Worm (Caenorhabditis elegans) whole organism, L3 larva: Measurements from ENCODE around the gene F28F9.3.

Experiments
- R02D3.7 ChIP-seq: fragments of 150-350 bp; optimal IDR thresholded peaks from 2 replicates; lab custom pipeline; 2014; ENCODE audit warnings: missing biosample characterization, missing genetic modification characterization
- ZK546.5 ChIP-seq: sonication (generic microtip); optimal IDR thresholded peaks from 2 replicates; lab custom pipeline; 2017; ENCODE audit warnings: missing biosample characterization, missing genetic modification characterization
- ama-1 ChIP-seq: fragments of 150-350 bp; optimal IDR thresholded peaks from 2 replicates; lab custom pipeline; 2018
- ceh-16 ChIP-seq: sonication (generic microtip); optimal IDR thresholded peaks from 2 replicates; lab custom pipeline; 2017; ENCODE audit warnings: missing biosample characterization, missing genetic modification characterization
- ceh-82 ChIP-seq: fragments of 150-350 bp; optimal IDR thresholded peaks from 2 replicates; lab custom pipeline; 2014; ENCODE audit warnings: missing biosample characterization, missing genetic modification characterization
- ceh-9 ChIP-seq: sonication (generic microtip); optimal IDR thresholded peaks from 2 replicates; lab custom pipeline; 2018; ENCODE audit warnings: missing biosample characterization, missing genetic modification characterization
- daf-12 ChIP-seq: fragments of 150-350 bp; optimal IDR thresholded peaks from 2 replicates; lab custom pipeline; 2014; ENCODE audit warnings: missing biosample characterization, missing genetic modification reagents, missing genetic modification characterization
- egl-27 ChIP-seq: sonication (generic microtip); optimal IDR thresholded peaks from 4 replicates; lab custom pipeline; 2017; ENCODE audit warnings: missing biosample characterization, missing genetic modification reagents, missing genetic modification characterization
- egl-5 ChIP-seq: fragments of 150-350 bp; optimal IDR thresholded peaks from 2 replicates; lab custom pipeline; 2017; ENCODE audit warnings: missing biosample characterization, missing genetic modification reagents, missing genetic modification characterization, inconsistent platforms
- elt-1 ChIP-seq: fragments of 150-350 bp; optimal IDR thresholded peaks from 2 replicates; lab custom pipeline; 2014; ENCODE audit warnings: missing biosample characterization, missing genetic modification characterization
- elt-2 ChIP-seq: sonication (generic microtip); optimal IDR thresholded peaks from 2 replicates; lab custom pipeline; 2016; ENCODE audit warnings: missing genetic modification reagents, mild to moderate bottlenecking, missing genetic modification characterization, missing compliant biosample characterization
- elt-3 ChIP-seq, 3 experiments: fragments of 150-350 bp in 1 of 3; sonication (generic microtip) in 2 of 3; optimal IDR thresholded peaks; 2 replicates in 2 of 3; 4 replicates in 1 of 3; lab custom pipeline; 2014 to 2017; ENCODE audit warnings: missing biosample characterization in 3 of 3, missing genetic modification characterization in 3 of 3
- eor-1 ChIP-seq, 2 experiments: fragments of 150-350 bp; optimal IDR thresholded peaks; 2 replicates each; lab custom pipeline; 2014 to 2018; ENCODE audit warnings: missing biosample characterization in 2 of 2, missing genetic modification characterization in 2 of 2
- fkh-10 ChIP-seq: sonication (generic microtip); optimal IDR thresholded peaks from 2 replicates; lab custom pipeline; 2017; ENCODE audit warnings: missing biosample characterization, missing genetic modification reagents, missing genetic modification characterization
- fos-1 ChIP-seq: fragments of 150-350 bp; optimal IDR thresholded peaks from 2 replicates; lab custom pipeline; 2014; ENCODE audit warnings: missing biosample characterization, missing genetic modification characterization
- jun-1 ChIP-seq: fragments of 150-350 bp; optimal IDR thresholded peaks from 2 replicates; lab custom pipeline; 2014; ENCODE audit warnings: missing biosample characterization, missing genetic modification reagents, missing genetic modification characterization
- lin-39 ChIP-seq: fragments of 150-350 bp; optimal IDR thresholded peaks from 2 replicates; lab custom pipeline; 2018; ENCODE audit warnings: missing biosample characterization, missing genetic modification reagents, missing genetic modification characterization
- mdl-1 ChIP-seq: fragments of 150-350 bp; optimal IDR thresholded peaks from 2 replicates; lab custom pipeline; 2014; ENCODE audit warnings: missing biosample characterization, missing genetic modification characterization
- mml-1 ChIP-seq: fragments of 150-350 bp; sonication (generic microtip); optimal IDR thresholded peaks from 3 replicates; lab custom pipeline; 2014; ENCODE audit warnings: missing biosample characterization, missing genetic modification characterization
- nfya-1 ChIP-seq: sonication (generic microtip); optimal IDR thresholded peaks from 2 replicates; lab custom pipeline; 2017; ENCODE audit warnings: missing genetic modification characterization, mild to moderate bottlenecking, missing compliant biosample characterization, antibody characterized with exemption, moderate library complexity; ENCODE audit not compliant: insufficient read depth
- nhr-12 ChIP-seq: fragments of 150-350 bp; optimal IDR thresholded peaks from 2 replicates; lab custom pipeline; 2014; ENCODE audit warnings: missing biosample characterization, missing genetic modification characterization
- nhr-23 ChIP-seq: fragments of 150-350 bp; optimal IDR thresholded peaks from 2 replicates; lab custom pipeline; 2014; ENCODE audit warnings: missing biosample characterization, missing genetic modification reagents, missing genetic modification characterization
- nhr-25 ChIP-seq: sonication (generic microtip); optimal IDR thresholded peaks from 2 replicates; lab custom pipeline; 2017; ENCODE audit warnings: missing biosample characterization, missing genetic modification characterization
- nhr-43 ChIP-seq: sonication (generic microtip); optimal IDR thresholded peaks from 2 replicates; lab custom pipeline; 2016; ENCODE audit warnings: mild to moderate bottlenecking, missing genetic modification characterization, missing compliant biosample characterization; ENCODE audit not compliant: poor library complexity, severe bottlenecking
- nhr-67 ChIP-seq: fragments of 150-350 bp; optimal IDR thresholded peaks from 2 replicates; lab custom pipeline; 2014; ENCODE audit warnings: missing biosample characterization, missing genetic modification characterization
- nhr-76 ChIP-seq: fragments of 150-350 bp; sonication (generic microtip); optimal IDR thresholded peaks from 5 replicates; lab custom pipeline; 2014; ENCODE audit warnings: missing biosample characterization, missing genetic modification characterization
- nhr-77 ChIP-seq: fragments of 150-350 bp; optimal IDR thresholded peaks from 2 replicates; lab custom pipeline; 2014; ENCODE audit warnings: missing biosample characterization, missing genetic modification characterization
- pha-4 ChIP-seq: fragments of 150-350 bp; optimal IDR thresholded peaks from 2 replicates; lab custom pipeline; 2014; ENCODE audit warnings: missing biosample characterization, missing genetic modification reagents, missing genetic modification characterization
- pqm-1 ChIP-seq: fragments of 150-350 bp; optimal IDR thresholded peaks from 2 replicates; lab custom pipeline; 2017; ENCODE audit warnings: missing biosample characterization, missing genetic modification characterization, inconsistent platforms
- skn-1 ChIP-seq: fragments of 150-350 bp; optimal IDR thresholded peaks from 2 replicates; lab custom pipeline; 2014; ENCODE audit warnings: missing biosample characterization, missing genetic modification characterization
- snpc-4 ChIP-seq: fragments of 150-350 bp; optimal IDR thresholded peaks from 2 replicates; lab custom pipeline; 2014; ENCODE audit warnings: missing biosample characterization, missing genetic modification characterization
- tbx-2 ChIP-seq: sonication (generic microtip); optimal IDR thresholded peaks from 2 replicates; lab custom pipeline; 2016; ENCODE audit warnings: mild to moderate bottlenecking, missing genetic modification characterization, missing compliant biosample characterization
- zag-1 ChIP-seq: fragments of 150-350 bp; optimal IDR thresholded peaks from 2 replicates; lab custom pipeline; 2014; ENCODE audit warnings: missing biosample characterization, missing genetic modification characterization
- ztf-4 ChIP-seq: fragments of 150-350 bp; optimal IDR thresholded peaks from 2 replicates; lab custom pipeline; 2014; ENCODE audit warnings: missing biosample characterization, missing genetic modification characterization

The F28F9.3 gene

ce11 chrIV:3857999-3858552 lies 31.4 kb downstream of the F28F9.3 start:
- TF ChIP-seq ceh-9 = no peak
- TF ChIP-seq nhr-77 (tag; lab: Kevin White, UChicago) = no peak
- TF ChIP-seq mml-1 = no peak
- TF ChIP-seq nhr-76 (tag; lab: Kevin White, UChicago) = no peak
- TF ChIP-seq lin-39 (tag; lab: Kevin White, UChicago) = peak; percentile 7
- TF ChIP-seq zag-1 (tag; lab: Kevin White, UChicago) = no peak

- no peak for TF ChIP-seq jun-1 (tag; lab: Kevin White, UChicago)
- TF ChIP-seq ztf-4 (tag; lab: Kevin White, UChicago) = no peak
- TF ChIP-seq ceh-82 (tag; lab: Kevin White, UChicago) = no peak
- TF ChIP-seq ceh-16 = no peak
- no peak for TF ChIP-seq snpc-4 (tag; lab: Kevin White, UChicago)
- no peak for TF ChIP-seq elt-1 (tag; lab: Kevin White, UChicago)
- TF ChIP-seq zag-1 (tag; lab: Kevin White, UChicago) = no peak
- TF ChIP-seq eor-1 (tag; optimal IDR thresholded peaks at IDR 0.05; lab: Kevin White, UChicago) = no peak
- no peak for TF ChIP-seq egl-27 (tag; lab: Kevin White, UChicago)
- no peak for TF ChIP-seq fkh-10 (GFP tag; lab: Kevin White, UChicago)
- no peak for TF ChIP-seq pha-4 (tag; lab: Kevin White, UChicago)
Measured at ce11 chrIV:3859552-3859951, 32.9 kb downstream of the F28F9.3 start.

DNA sequence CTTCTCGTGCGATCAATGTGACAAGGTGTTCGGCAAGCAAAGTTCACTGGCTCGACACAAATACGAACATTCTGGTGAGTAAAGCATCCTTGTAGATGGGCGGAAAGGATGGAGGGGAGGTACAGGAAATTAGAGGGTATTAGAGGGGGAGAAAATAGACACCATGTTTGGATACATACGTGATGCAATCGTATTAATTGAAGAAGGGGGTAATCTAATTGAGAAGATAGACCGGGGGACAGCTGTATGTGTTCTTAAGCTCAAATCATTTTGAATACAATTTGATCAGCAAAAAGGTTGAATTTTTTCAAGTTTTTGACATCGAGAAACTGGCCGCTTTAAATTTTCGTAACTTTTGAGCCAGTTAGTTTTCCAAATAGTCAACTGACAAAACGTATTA lies 33.7 kb downstream of the F28F9.3 start:
- TF ChIP-seq mdl-1 (tag; lab: Kevin White, UChicago) = no peak
- TF ChIP-seq fos-1 (tag; lab: Kevin White, UChicago) = no peak
- TF ChIP-seq zag-1 (tag; lab: Kevin White, UChicago) = no peak
- TF ChIP-seq egl-5 = no peak
- no peak for TF ChIP-seq daf-12 (tag; lab: Kevin White, UChicago)
- TF ChIP-seq ZK546.5 (tag; lab: Kevin White, UChicago) = no peak
- no peak for TF ChIP-seq ceh-9
- TF ChIP-seq R02D3.7 (tag; lab: Kevin White, UChicago) = no peak
- no peak for TF ChIP-seq nhr-12 (tag; lab: Kevin White, UChicago)
- TF ChIP-seq, all 47 proteins: peak for 0

- TF ChIP-seq egl-5 (no peak), nhr-43 (tag; lab: Kevin White, UChicago) (no peak), nhr-23 (tag; lab: Kevin White, UChicago) (no peak), nhr-77 (tag; lab: Kevin White, UChicago) (no peak), tbx-2 (tag; lab: Kevin White, UChicago) (no peak), jun-1 (tag; lab: Kevin White, UChicago) (no peak), skn-1 (tag; lab: Kevin White, UChicago) (no peak), ama-1 (lab: Kevin White, UChicago) (no peak), zag-1 (tag; lab: Kevin White, UChicago) (no peak), eor-1 (tag; optimal IDR thresholded peaks at IDR 0.05; lab: Kevin White, UChicago) (no peak), ceh-16 (no peak)
Measured at ce11 chrIV:3862948-3863347, 36.3 kb downstream of the F28F9.3 start.

DNA sequence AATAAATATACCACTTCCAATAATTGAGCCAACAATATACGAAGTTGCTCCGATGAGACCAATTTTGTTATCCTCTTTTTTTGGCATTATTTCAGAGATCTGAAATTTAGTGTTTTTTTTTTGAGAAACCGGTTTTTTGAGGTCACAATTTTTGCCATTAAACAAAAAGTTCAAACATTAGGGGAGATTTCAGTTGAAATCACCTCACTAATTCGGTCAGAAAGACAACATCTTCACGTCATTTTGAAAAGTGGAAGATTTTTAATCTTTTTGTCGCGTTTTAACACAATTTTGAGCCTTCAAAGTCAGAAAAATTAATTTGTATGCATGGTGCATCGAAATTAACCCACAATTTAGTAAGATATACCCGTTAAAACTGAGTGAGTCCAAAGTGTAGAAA lies 38.3 kb downstream of the F28F9.3 start, which contains the start of gene aat-8:
Gene aat-8, minus strand, starts transcription at position 101 of the 400 bp plus-strand sequence.
- TF ChIP-seq nhr-67 (tag; lab: Kevin White, UChicago) = peak; percentile 30
- no peak for TF ChIP-seq ztf-4 (tag; lab: Kevin White, UChicago)

- TF ChIP-seq elt-2 = peak; percentile 38
- TF ChIP-seq nhr-77 (tag; lab: Kevin White, UChicago) = no peak
- TF ChIP-seq nfya-1 = no peak
- TF ChIP-seq fos-1 (tag; lab: Kevin White, UChicago) = no peak
- TF ChIP-seq nhr-67 (tag; lab: Kevin White, UChicago) = no peak
- TF ChIP-seq pqm-1 (tag; lab: Kevin White, UChicago) = peak; percentile 30
- TF ChIP-seq elt-3 (tag; optimal IDR thresholded peaks at IDR 0.05; lab: Kevin White, UChicago) = no peak
- TF ChIP-seq nhr-23 (tag; lab: Kevin White, UChicago) = peak; percentile 46
- peak; percentile 55 for TF ChIP-seq nhr-25 (tag; lab: Kevin White, UChicago)
Measured at ce11 chrIV:3866018-3866417, 39.3 kb downstream of the F28F9.3 start.
